Fruit fly (Drosophila melanogaster): ENCODE results near the gene CG5555.

The CG5555 gene

dm6 chr3R:19159778-19160177, 20.6 kb downstream of the CG5555 start, which contains the start of gene CG11779:
Gene CG11779, minus strand, starts transcription at chr3R:19159878.
- TF ChIP-seq CG8281 (tag; optimal IDR thresholded peaks at IDR 0.05) (no peak), btn (GFP tag; optimal IDR thresholded peaks at IDR 0.05) (no peak), GATAe (GFP tag; conservative IDR thresholded peaks at IDR 0.05) (no peak), CG8944 (GFP tag; optimal IDR thresholded peaks at IDR 0.05) (no peak), bsh (GFP tag; optimal IDR thresholded peaks at IDR 0.05) (no peak), CG3065 (GFP tag; optimal IDR thresholded peaks at IDR 0.05) (no peak), fd3F (GFP tag; optimal IDR thresholded peaks at IDR 0.05) (no peak)

- no peak for TF ChIP-seq eve (GFP tag; optimal IDR thresholded peaks at IDR 0.05)
- TF ChIP-seq klu (GFP tag; IDR thresholded peaks at IDR 0.05): no peak
- peak; percentile 51; the same call in 1 of the 2 replicates for TF ChIP-seq CG14441 (GFP tag; IDR thresholded peaks at IDR 0.05)
- no peak for TF ChIP-seq CG4404 (GFP tag; IDR thresholded peaks at IDR 0.05)
- TF ChIP-seq ac (GFP tag; optimal IDR thresholded peaks at IDR 0.05): no peak
- TF ChIP-seq CG3847 (GFP tag; IDR thresholded peaks at IDR 0.05): 0 out of 2 replicates have a peak, but pooled peaks have one; percentile 9
- TF ChIP-seq danr (GFP tag; IDR thresholded peaks at IDR 0.05): no peak
- TF ChIP-seq tll (GFP tag; optimal IDR thresholded peaks at IDR 0.05): peak in 1 of 2 experiments; percentile 22
- TF ChIP-seq CG10321 (GFP tag; IDR thresholded peaks at IDR 0.05): peak; percentile 65
- TF ChIP-seq CG2202 (tag; optimal IDR thresholded peaks at IDR 0.05): no peak
- no peak for TF ChIP-seq CG12659 (GFP tag; optimal IDR thresholded peaks at IDR 0.05)
- no peak for TF ChIP-seq CG12391 (tag; optimal IDR thresholded peaks at IDR 0.05)
- TF ChIP-seq CG6813 (GFP tag; optimal IDR thresholded peaks at IDR 0.05): no peak
- TF ChIP-seq pho (GFP tag; optimal IDR thresholded peaks at IDR 0.05): no peak
- TF ChIP-seq h (optimal IDR thresholded peaks at IDR 0.05): no peak
- no peak for TF ChIP-seq CG2712 (tag; optimal IDR thresholded peaks at IDR 0.05)
- TF ChIP-seq Gug (GFP tag; IDR thresholded peaks at IDR 0.05): no peak
- 0 out of 2 replicates have a peak, but pooled peaks have one; percentile 22 for TF ChIP-seq HLH3B (GFP tag; IDR thresholded peaks at IDR 0.05)
- TF ChIP-seq D (optimal IDR thresholded peaks at IDR 0.05): no peak
- no peak for TF ChIP-seq D (GFP tag; optimal IDR thresholded peaks at IDR 0.05)
- TF ChIP-seq Mad (GFP tag; optimal IDR thresholded peaks at IDR 0.05): no peak
- TF ChIP-seq CG2120 (GFP tag; optimal IDR thresholded peaks at IDR 0.05): peak; percentile 22
- peak; percentile 40 for TF ChIP-seq CG2678 (tag; optimal IDR thresholded peaks at IDR 0.05)
- TF ChIP-seq CG6689 (GFP tag; IDR thresholded peaks at IDR 0.05): peak; percentile 45; the same call in 1 of the 2 replicates
- no peak for TF ChIP-seq Chrac-16 (GFP tag; optimal IDR thresholded peaks at IDR 0.05)
- TF ChIP-seq Xrp1 (GFP tag; IDR thresholded peaks at IDR 0.05): peak; percentile 23; the same call in 1 of the 2 replicates
- TF ChIP-seq CG15269 (tag; optimal IDR thresholded peaks at IDR 0.05): peak; percentile 17
- no peak for TF ChIP-seq Bgb (GFP tag; IDR thresholded peaks at IDR 0.05; ENCODE audit: partially characterized antibody)
- no peak for TF ChIP-seq sd (tag; optimal IDR thresholded peaks at IDR 0.05)
- no peak for TF ChIP-seq CG12299 (tag; optimal IDR thresholded peaks at IDR 0.05)
- TF ChIP-seq seq (GFP tag; IDR thresholded peaks at IDR 0.05): no peak
- 0 out of 3 replicates have a peak, but pooled peaks have one; percentile 12 for TF ChIP-seq zfh1 (GFP tag; IDR thresholded peaks at IDR 0.05)
- TF ChIP-seq tna (GFP tag; IDR thresholded peaks at IDR 0.05; ENCODE audit: partially characterized antibody): no peak
- no peak for TF ChIP-seq MESR4 (GFP tag; optimal IDR thresholded peaks at IDR 0.05)
- TF ChIP-seq vnd (GFP tag; IDR thresholded peaks at IDR 0.05; ENCODE audit: partially characterized antibody): no peak
- TF ChIP-seq CG13424 (tag; optimal IDR thresholded peaks at IDR 0.05): peak; percentile 17
- peak; percentile 23 for TF ChIP-seq Sox102F (GFP tag; optimal IDR thresholded peaks at IDR 0.05)
- no peak for TF ChIP-seq CG3838 (GFP tag; optimal IDR thresholded peaks at IDR 0.05)
- no peak for TF ChIP-seq shn (GFP tag; optimal IDR thresholded peaks at IDR 0.05)
- TF ChIP-seq lilli (GFP tag; optimal IDR thresholded peaks at IDR 0.05): peak; percentile 19
- no peak for TF ChIP-seq CG7271 (tag; optimal IDR thresholded peaks at IDR 0.05)
- TF ChIP-seq sisA (GFP tag; IDR thresholded peaks at IDR 0.05): 0 out of 2 replicates have a peak, but pooled peaks have one; percentile 3
- no peak for TF ChIP-seq CG7786 (GFP tag; optimal IDR thresholded peaks at IDR 0.05)
Measured at dm6 chr3R:19157997-19158396, 22.3 kb downstream of the CG5555 start.
